Fruit fly (Drosophila melanogaster) whole organism: ENCODE data around the gene Oscillin.

Experiments used
- CG8478 ChIP-seq: fragments of >200 bp; optimal IDR thresholded peaks from 2 replicates; lab custom pipeline; 2018; ENCODE audit warnings: inconsistent platforms
- EcR ChIP-seq, 2 experiments: fragments of >200 bp; optimal IDR thresholded peaks; 2 replicates each; lab custom pipeline; 2017; ENCODE audit warnings: missing biosample characterization in 2 of 2, missing genetic modification characterization in 2 of 2, missing genetic modification reagents in 2 of 2
- pan ChIP-seq: fragments of >200 bp; optimal IDR thresholded peaks from 2 replicates; lab custom pipeline; 2017
- psq ChIP-seq: fragments of >200 bp; optimal IDR thresholded peaks from 2 replicates; lab custom pipeline; 2017
- usp ChIP-seq: fragments of >200 bp; optimal IDR thresholded peaks from 2 replicates; lab custom pipeline; 2017; ENCODE audit warnings: missing biosample characterization, missing genetic modification characterization, mixed read lengths

dm6 chr2L:5507082-5507481, 39.8 kb upstream of the Oscillin start:
- TF ChIP-seq psq (lab: Kevin White, UChicago) (no peak), EcR (GFP tag; optimal IDR thresholded peaks at IDR 0.05; lab: Kevin White, UChicago) (no peak), usp (no peak), pan (no peak), CG8478 (no peak)
